Worm (Caenorhabditis elegans) whole organism, early embryonic: ENCODE measurements around the gene R05G6.3.

ENCODE experiments used
- B0310.2 ChIP-seq: sonication (generic microtip); optimal IDR thresholded peaks from 2 replicates; lab custom pipeline; 2016; ENCODE audit warnings: mild to moderate bottlenecking, missing genetic modification characterization, missing compliant biosample characterization
- F13C5.2 ChIP-seq: sonication (generic microtip); optimal IDR thresholded peaks from 2 replicates; lab custom pipeline; 2017; ENCODE audit warnings: mild to moderate bottlenecking, missing genetic modification characterization, inconsistent platforms, missing compliant biosample characterization
- aly-1 ChIP-seq: sonication (generic microtip); optimal IDR thresholded peaks from 2 replicates; lab custom pipeline; 2016; ENCODE audit warnings: missing genetic modification characterization, missing compliant biosample characterization
- ama-1 ChIP-seq: fragments of 150-350 bp; optimal IDR thresholded peaks from 2 replicates; lab custom pipeline; 2014
- ceh-13 ChIP-seq: fragments of 200-800 bp; sonication (Bioruptor generic); optimal IDR thresholded peaks from 2 replicates; lab custom pipeline; 2018; ENCODE audit warnings: mild to moderate bottlenecking, missing genetic modification characterization, missing compliant biosample characterization
- ceh-36 ChIP-seq: sonication (generic microtip); optimal IDR thresholded peaks from 2 replicates; lab custom pipeline; 2016; ENCODE audit warnings: missing genetic modification characterization, inconsistent platforms, missing compliant biosample characterization
- ets-7 ChIP-seq: sonication (generic microtip); optimal IDR thresholded peaks from 2 replicates; lab custom pipeline; 2016; ENCODE audit warnings: missing genotype, missing genetic modification characterization, missing compliant biosample characterization
- flt-1 ChIP-seq: fragments of 200-800 bp; sonication (Bioruptor generic); IDR thresholded peaks from 2 replicates; pipeline ENCODE4 v1.3.6; 2022; ENCODE audit warnings: missing genetic modification characterization, missing compliant biosample characterization
- hmbx-1 ChIP-seq: sonication (generic microtip); optimal IDR thresholded peaks from 2 replicates; lab custom pipeline; 2016; ENCODE audit warnings: mild to moderate bottlenecking, missing genetic modification characterization, missing compliant biosample characterization
- hmg-4 ChIP-seq: fragments of 200-800 bp; sonication (Bioruptor generic); optimal IDR thresholded peaks from 2 replicates; lab custom pipeline; 2018; ENCODE audit warnings: mild to moderate bottlenecking, missing genetic modification characterization, missing compliant biosample characterization
- hnd-1 ChIP-seq: sonication (generic microtip); optimal IDR thresholded peaks from 2 replicates; lab custom pipeline; 2016; ENCODE audit warnings: missing genetic modification characterization, missing compliant biosample characterization
- pes-1 ChIP-seq: fragments of 200-800 bp; sonication (Bioruptor generic); IDR thresholded peaks from 2 replicates; pipeline ENCODE4 v1.3.6; 2022; ENCODE audit warnings: missing genetic modification reagents, missing genetic modification characterization, missing compliant biosample characterization
- tbx-11 ChIP-seq: fragments of 200-800 bp; sonication (Bioruptor generic); IDR thresholded peaks from 2 replicates; pipeline ENCODE4 v1.3.6; 2022; ENCODE audit warnings: missing genetic modification characterization, missing compliant biosample characterization
- tra-4 ChIP-seq: sonication (generic microtip); optimal IDR thresholded peaks from 2 replicates; lab custom pipeline; 2017; ENCODE audit warnings: missing genetic modification characterization, missing compliant biosample characterization

DNA sequence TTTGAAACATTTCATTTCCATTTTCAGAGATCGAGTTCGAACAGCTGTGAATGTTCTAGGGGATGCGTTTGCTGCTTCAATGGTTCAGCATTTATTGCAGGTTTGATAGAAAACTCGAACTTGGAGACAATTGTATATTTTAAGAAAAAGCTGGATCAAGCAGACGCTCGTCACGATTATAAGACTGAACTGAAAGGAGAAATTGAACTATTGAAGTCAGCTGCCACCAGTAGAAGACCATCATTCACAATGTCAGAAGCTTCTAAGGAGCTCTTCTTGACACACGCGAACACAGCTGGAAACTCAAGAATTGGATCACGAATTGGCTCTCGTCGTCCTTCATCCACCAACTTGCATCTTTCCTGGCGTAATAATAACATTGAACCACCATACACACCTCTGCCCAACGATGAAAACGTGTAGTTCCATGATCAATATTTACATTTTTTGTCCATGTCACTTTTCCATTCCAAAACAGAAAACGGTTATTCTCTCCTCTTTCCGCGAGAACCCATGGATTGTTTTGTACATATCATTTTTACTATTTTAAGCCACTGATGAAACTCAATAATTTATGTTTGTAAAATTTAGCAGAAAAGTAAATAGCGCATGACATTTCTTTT lies 10.4 kb upstream of the R05G6.3 start:
- TF ChIP-seq B0310.2 (no peak), ama-1 (lab: Kevin White, UChicago) (no peak), ets-7 (tag; lab: Kevin White, UChicago) (no peak), hmg-4 (GFP tag; lab: Kevin White, UChicago) (no peak), F13C5.2 (tag; lab: Kevin White, UChicago) (no peak), hnd-1 (tag; lab: Kevin White, UChicago) (no peak), pes-1 (no peak), aly-1 (tag; lab: Kevin White, UChicago) (no peak), flt-1 (GFP tag; lab: Robert Waterston, UW) (no peak), ceh-13 (GFP tag; lab: Kevin White, UChicago) (no peak), tbx-11 (GFP tag; lab: Robert Waterston, UW) (no peak), ceh-36 (tag; lab: Kevin White, UChicago) (no peak), hmbx-1 (tag; lab: Kevin White, UChicago) (no peak), tra-4 (no peak)
